Worm (Caenorhabditis elegans) whole organism, L4/young adult: ENCODE measurements around the gene bed-3.

Source experiments
- W03F9.2 ChIP-seq: fragments of 150-350 bp; optimal IDR thresholded peaks from 2 replicates; lab custom pipeline; 2014; ENCODE audit warnings: missing biosample characterization, missing genetic modification characterization
- dao-5 ChIP-seq: sonication (generic microtip); optimal IDR thresholded peaks from 2 replicates; lab custom pipeline; 2016; ENCODE audit warnings: missing genotype, missing genetic modification characterization, moderate library complexity, missing compliant biosample characterization
- him-1 ChIP-seq: sonication (generic microtip); optimal IDR thresholded peaks from 2 replicates; lab custom pipeline; 2016; ENCODE audit warnings: missing genotype, missing genetic modification reagents, missing genetic modification characterization, missing compliant biosample characterization

bed-3 gene

DNA sequence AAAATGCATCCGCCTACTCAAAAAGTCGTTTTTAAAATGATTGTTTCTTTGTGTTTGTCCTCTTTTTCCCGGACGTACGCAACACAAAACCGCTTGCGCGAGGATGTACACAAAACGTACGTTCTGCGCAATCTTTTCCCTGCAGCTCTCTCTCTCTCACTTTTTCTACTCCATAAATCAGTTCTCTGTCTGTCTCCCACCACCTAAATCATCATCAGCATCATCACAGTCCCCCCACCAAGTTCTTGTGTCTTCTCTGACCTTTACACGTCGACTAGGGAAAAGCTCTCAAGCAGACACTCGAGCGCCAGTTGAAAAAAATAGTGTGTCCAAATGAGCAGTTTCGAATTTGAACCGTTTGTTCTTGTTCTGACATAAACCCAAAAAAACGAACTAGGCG is 28.0 kb downstream of the bed-3 start:
- TF ChIP-seq dao-5 (tag; lab: Kevin White, UChicago) (no peak), W03F9.2 (tag; lab: Kevin White, UChicago) (no peak), him-1 (tag; lab: Kevin White, UChicago) (no peak)

DNA sequence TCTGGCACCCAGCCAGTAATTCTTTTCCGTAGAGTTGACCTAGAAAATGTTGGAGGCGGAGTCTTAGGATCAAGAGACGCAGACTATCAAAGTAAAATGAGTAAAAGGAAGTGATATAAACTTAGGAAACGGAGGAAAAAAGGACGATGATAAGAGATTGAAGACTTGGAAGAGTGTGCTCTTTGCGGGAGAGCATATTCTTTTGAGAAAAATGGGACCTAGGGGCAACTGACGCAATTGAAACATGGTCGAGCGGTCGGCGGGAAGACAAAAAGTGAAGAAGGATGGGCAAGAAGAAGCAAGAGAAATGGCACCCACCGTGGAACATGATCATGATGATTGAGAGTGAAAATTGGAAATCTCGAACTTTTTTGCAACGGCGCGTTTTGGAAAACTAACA is 31.7 kb downstream of the bed-3 start:
- TF ChIP-seq him-1 (tag; lab: Kevin White, UChicago), result no peak
- TF ChIP-seq dao-5 (tag; lab: Kevin White, UChicago), result no peak
- no peak for TF ChIP-seq W03F9.2 (tag; lab: Kevin White, UChicago)

DNA sequence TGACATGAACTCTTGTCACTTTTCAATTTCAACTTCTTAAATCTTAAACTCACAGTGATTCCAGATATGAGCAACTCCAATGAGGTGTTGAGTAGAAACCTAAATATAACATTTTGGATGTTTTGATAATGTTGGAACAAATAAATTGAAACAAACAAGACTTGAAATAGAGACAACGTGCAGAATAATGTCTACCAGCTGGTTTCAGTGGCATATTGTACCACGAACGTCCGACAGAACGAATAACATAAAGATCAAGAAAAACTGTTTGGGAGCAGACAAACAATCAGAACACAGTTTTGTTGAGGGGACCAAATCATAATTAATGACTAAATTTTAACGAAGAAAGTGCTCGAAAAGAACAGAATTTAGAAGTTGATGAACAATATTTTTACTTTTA is 37.0 kb downstream of the bed-3 start, which contains the start of gene gon-1:
Gene gon-1 (minus strand): TSS at position 101 of the 400 bp plus-strand sequence.
- TF ChIP-seq him-1 (tag; lab: Kevin White, UChicago), result no peak
- no peak for TF ChIP-seq W03F9.2 (tag; lab: Kevin White, UChicago)

DNA sequence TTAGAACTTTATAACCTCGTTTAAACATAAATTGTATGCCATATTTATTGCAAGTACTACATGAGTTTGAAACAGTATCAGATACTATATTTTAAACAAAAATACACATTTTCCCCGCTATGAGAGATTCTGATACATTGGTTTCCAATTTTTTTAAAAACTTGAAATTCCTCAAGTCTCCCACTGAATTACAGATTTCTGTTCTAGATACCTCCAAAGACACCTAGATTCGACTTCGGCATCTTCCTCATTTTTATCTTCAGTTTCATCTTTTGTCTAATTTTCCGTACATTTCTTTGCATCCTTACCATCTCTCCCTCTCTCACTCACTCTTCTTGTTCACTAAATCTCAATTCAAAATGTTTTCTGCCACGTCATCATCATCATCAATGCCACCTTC is 47.6 kb downstream of the bed-3 start, which contains the start of gene T13H10.2:
Gene T13H10.2 (plus strand): TSS at position 301 of the 400 bp plus-strand sequence.
- TF ChIP-seq dao-5 (tag; lab: Kevin White, UChicago) (no peak), W03F9.2 (tag; lab: Kevin White, UChicago) (no peak), him-1 (tag; lab: Kevin White, UChicago) (no peak)

DNA sequence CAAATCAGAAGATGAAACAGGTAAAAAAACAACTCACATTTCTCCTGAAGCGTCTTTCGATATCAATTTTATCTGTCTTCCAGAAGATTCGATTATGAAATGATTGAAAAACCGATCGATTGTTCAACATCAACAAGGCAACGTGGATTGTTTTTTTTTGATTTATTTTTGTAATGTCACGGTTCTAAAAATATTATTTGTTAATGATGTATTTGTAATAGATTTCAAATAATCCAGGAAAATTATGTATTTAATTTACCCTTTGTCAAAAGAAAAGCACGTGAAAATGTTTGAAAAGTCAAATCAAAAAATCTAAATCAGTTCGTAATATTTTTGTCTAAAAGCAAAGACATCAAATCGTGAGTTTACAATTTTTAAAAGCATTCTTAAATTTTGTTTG is 52.8 kb downstream of the bed-3 start, which contains the start of the genes kin-5 and C47E12.11:
Gene kin-5 (minus strand): TSS at position 101 of the 400 bp plus-strand sequence.
Gene C47E12.11 (plus strand): TSS at position 320 of the 400 bp plus-strand sequence.
- no peak for TF ChIP-seq W03F9.2 (tag; lab: Kevin White, UChicago)
